Worm (Caenorhabditis elegans) whole organism, midembryonic: ENCODE results near the gene F55D1.1.

Experiments used
- T22C8.4 ChIP-seq: fragments of 200-800 bp; sonication (Bioruptor generic); IDR thresholded peaks from 2 replicates; pipeline ENCODE4 v1.3.6; 2022; ENCODE audit warnings: missing genetic modification characterization, missing compliant biosample characterization
- cog-1 ChIP-seq: sonication (generic microtip); optimal IDR thresholded peaks from 2 replicates; lab custom pipeline; 2016; ENCODE audit warnings: missing genetic modification characterization, missing compliant biosample characterization
- flt-1 ChIP-seq: fragments of 200-800 bp; sonication (Bioruptor generic); IDR thresholded peaks from 2 replicates; pipeline ENCODE4 v1.3.6; 2022; ENCODE audit warnings: missing genetic modification characterization, missing compliant biosample characterization
- klf-2 ChIP-seq: fragments of 200-800 bp; sonication (Bioruptor generic); conservative IDR thresholded peaks from 2 replicates; pipeline ENCODE4 v1.3.6; 2022; ENCODE audit warnings: missing genetic modification reagents, missing genetic modification characterization, missing compliant biosample characterization
- med-1 ChIP-seq: sonication (generic microtip); optimal IDR thresholded peaks from 2 replicates; lab custom pipeline; 2017; ENCODE audit warnings: missing genetic modification characterization, mild to moderate bottlenecking, missing compliant biosample characterization, antibody characterized with exemption, missing genetic modification reagents; ENCODE audit not compliant: insufficient read depth
- ref-1 ChIP-seq: fragments of 200-800 bp; sonication (Bioruptor generic); conservative IDR thresholded peaks from 2 replicates; pipeline ENCODE4 v1.3.6; 2022; ENCODE audit warnings: missing genetic modification reagents, missing genetic modification characterization, missing compliant biosample characterization
- tab-1 ChIP-seq: fragments of 200-800 bp; sonication (Bioruptor generic); IDR thresholded peaks from 2 replicates; pipeline ENCODE4 v1.3.6; 2022; ENCODE audit warnings: missing genetic modification characterization, missing compliant biosample characterization
- ztf-23 ChIP-seq: fragments of 200-800 bp; sonication (Bioruptor generic); IDR thresholded peaks from 2 replicates; pipeline ENCODE4 v1.3.6; 2022; ENCODE audit warnings: missing genetic modification reagents, missing genetic modification characterization, missing compliant biosample characterization
- ztf-29 ChIP-seq: fragments of 200-800 bp; sonication (Bioruptor generic); IDR thresholded peaks from 2 replicates; pipeline ENCODE4 v1.3.6; 2022; ENCODE audit warnings: missing genetic modification reagents, missing genetic modification characterization, missing compliant biosample characterization

F55D1.1 gene

DNA sequence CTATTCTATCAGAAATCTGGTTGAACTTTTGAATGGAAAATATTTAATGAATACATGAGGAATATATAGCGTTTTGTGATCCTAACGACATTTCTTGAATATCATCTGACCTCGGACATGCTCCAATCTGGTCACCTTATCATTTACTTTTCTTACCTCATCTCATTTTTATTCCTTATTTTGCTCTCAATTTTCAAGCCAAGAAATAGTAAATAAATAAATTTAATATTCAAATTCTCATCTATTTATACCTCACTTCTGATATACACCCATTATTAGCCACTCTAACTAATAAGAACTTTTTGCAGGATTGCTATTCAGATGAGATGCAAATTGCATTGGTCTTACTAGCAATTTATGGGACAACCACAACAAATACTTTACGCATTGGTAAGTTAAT, 28.7 kb upstream of the F55D1.1 start, which contains the start of gene ddr-1:
Gene ddr-1, plus strand, starts transcription at position 301 of the 400 bp plus-strand sequence.
- TF ChIP-seq ztf-23 (GFP tag; lab: Robert Waterston, UW) (no peak), ztf-29 (GFP tag; lab: Robert Waterston, UW) (no peak)

DNA sequence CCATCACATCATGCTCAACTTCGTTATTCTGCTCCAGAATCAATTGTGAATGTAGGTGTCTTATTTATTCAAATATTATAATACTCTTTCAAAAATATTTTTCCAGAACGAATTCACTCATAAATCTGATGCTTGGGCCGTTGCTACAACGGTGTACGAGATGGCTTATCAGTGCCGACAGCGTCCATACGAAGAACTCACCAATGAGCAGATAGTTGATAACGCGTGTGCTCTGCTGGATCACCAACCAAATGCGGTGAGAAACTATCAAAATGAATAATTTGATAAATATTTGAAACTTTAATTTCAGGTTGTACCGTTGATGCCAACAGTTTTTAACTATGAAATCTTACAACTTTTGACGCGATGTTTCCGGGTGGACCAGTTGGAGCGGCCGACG, 24.0 kb upstream of the F55D1.1 start:
- no peak for TF ChIP-seq med-1 (GFP tag; lab: Kevin White, UChicago)
- TF ChIP-seq klf-2: no peak
- TF ChIP-seq T22C8.4 (GFP tag; lab: Robert Waterston, UW): no peak
- TF ChIP-seq tab-1 (GFP tag; lab: Robert Waterston, UW): no peak
- TF ChIP-seq flt-1 (GFP tag; lab: Robert Waterston, UW): no peak
- no peak for TF ChIP-seq cog-1 (tag; lab: Kevin White, UChicago)

DNA sequence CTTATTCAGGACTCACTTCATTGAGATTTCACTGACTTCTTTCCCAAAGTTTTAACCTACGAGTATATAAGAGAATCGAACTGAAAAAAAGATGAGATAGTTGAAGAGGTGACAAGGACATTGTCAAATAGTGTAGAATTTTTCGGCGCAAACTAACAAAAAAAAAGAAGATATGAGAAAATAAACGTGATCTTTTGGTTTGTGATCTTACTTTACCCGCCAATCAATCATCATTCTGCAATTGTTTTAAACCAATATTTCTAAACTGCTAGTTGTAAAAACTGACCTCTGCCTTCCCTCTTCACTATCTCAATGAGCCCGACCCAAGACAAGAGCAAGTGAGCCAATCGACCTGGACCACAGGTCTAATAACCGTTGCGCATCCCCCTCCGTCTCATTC, 23.5 kb upstream of the F55D1.1 start:
- no peak for TF ChIP-seq ztf-23 (GFP tag; lab: Robert Waterston, UW)

DNA sequence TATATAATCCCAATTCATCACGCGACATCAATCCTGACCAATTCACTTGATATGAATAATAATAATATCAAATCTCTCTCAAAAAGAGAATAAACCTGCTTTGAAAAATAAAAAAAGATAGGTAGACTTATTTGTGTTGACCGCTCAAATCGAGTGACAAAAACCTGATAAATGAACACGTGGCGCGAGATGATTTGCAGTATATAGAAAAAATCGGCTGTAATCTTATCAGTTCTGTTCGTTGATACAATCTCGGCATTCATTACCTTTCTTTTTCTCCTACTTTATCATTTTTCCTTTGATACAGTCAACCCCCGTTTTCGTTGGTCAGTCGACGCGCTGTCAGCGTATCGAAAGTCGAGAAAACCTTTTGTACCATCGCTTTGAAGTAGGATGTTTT, 22.3 kb upstream of the F55D1.1 start:
- no peak for TF ChIP-seq ztf-29 (GFP tag; lab: Robert Waterston, UW)
- no peak for TF ChIP-seq cog-1 (tag; lab: Kevin White, UChicago)
- no peak for TF ChIP-seq tab-1 (GFP tag; lab: Robert Waterston, UW)
- TF ChIP-seq med-1 (GFP tag; lab: Kevin White, UChicago): no peak
- TF ChIP-seq T22C8.4 (GFP tag; lab: Robert Waterston, UW): no peak
- no peak for TF ChIP-seq klf-2
- TF ChIP-seq ztf-23 (GFP tag; lab: Robert Waterston, UW): no peak
- no peak for TF ChIP-seq ref-1 (GFP tag; lab: Robert Waterston, UW)
- no peak for TF ChIP-seq flt-1 (GFP tag; lab: Robert Waterston, UW)

DNA sequence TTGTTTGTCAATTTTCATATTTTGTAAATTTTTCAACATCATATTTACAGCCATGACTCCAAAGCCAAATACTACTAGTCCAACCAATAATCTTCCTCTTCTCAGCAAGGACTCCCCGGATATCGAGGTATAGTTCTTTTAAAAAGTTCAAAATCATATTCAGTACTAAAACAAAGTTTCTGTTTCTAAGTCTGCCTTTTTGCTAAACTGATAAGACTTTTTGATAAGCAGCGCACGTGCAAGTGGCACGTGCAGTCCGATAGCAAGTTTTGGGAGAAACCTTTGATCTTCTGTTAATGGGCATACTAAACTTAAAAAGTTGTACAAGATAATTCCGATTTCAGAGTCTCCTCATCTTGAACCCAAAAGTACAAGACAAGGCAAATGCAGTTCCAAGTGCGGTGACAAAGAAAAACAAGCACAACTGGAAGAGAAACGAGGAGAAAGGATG, 21.8 kb upstream of the F55D1.1 start, which contains the start of gene dpyd-1:
Gene dpyd-1, plus strand, starts transcription at position 51 of the 451 bp plus-strand sequence.
- TF ChIP-seq ztf-29 (GFP tag; lab: Robert Waterston, UW) (no peak), ztf-23 (GFP tag; lab: Robert Waterston, UW) (no peak), med-1 (GFP tag; lab: Kevin White, UChicago) (no peak), T22C8.4 (GFP tag; lab: Robert Waterston, UW) (no peak), flt-1 (GFP tag; lab: Robert Waterston, UW) (no peak), cog-1 (tag; lab: Kevin White, UChicago) (no peak), klf-2 (no peak), tab-1 (GFP tag; lab: Robert Waterston, UW) (no peak), ref-1 (GFP tag; lab: Robert Waterston, UW) (no peak)

DNA sequence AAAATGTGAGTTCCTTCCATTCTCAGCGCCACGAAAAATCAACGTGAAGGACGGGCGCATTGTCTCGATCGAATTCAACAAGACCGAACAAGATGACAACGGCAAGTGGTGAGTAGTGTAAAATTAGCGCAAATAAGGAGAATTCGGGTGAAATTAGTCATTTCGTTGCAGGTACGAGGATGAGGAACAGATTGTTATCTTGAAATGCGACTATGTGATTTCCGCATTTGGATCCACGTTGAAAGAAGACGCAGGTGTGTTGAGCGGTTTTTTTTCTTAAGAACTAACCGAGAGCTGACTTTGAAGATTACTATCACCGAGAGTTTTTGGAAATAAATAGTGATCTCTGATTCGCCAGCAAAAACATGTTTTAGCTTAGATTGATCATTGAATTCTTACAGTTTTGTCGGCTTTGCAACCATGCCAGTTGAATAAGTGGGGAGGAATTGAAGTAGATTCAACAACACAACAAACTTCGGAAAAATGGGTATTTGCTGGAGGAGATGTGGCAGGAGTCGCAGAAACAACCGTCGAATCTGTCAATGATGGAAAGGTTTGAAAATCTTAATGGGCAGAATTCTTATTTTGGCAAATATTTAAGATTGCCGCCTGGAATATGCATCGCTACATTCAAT, 19.4 kb upstream of the F55D1.1 start:
- TF ChIP-seq klf-2: no peak
- TF ChIP-seq T22C8.4 (GFP tag; lab: Robert Waterston, UW): no peak
- no peak for TF ChIP-seq ztf-29 (GFP tag; lab: Robert Waterston, UW)
- no peak for TF ChIP-seq tab-1 (GFP tag; lab: Robert Waterston, UW)
- no peak for TF ChIP-seq ztf-23 (GFP tag; lab: Robert Waterston, UW)
- TF ChIP-seq ref-1 (GFP tag; lab: Robert Waterston, UW): no peak
- TF ChIP-seq med-1 (GFP tag; lab: Kevin White, UChicago): no peak
- TF ChIP-seq cog-1 (tag; lab: Kevin White, UChicago): no peak
- TF ChIP-seq flt-1 (GFP tag; lab: Robert Waterston, UW): no peak

DNA sequence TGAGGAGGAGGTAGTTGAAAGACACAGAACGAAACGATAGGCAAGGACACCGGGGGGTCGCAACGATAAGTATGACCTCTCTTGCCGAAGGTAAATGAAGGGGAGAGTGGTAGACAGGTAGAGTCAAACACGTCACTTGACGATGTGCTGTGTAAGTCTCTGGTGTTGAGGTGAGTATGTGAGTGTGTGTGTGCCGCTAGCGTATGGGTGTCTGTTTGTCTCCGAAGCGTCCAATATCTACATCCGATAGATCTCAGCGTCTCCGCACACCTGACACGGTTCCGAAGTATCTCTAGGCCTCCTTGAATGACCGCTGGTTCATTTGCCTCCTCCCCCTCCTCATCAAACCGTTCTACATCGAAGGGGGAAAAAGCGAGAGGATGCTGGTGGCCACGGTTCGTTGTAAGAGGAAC, 14.5 kb upstream of the F55D1.1 start:
- TF ChIP-seq flt-1 (GFP tag; lab: Robert Waterston, UW) (peak; percentile 77), T22C8.4 (GFP tag; lab: Robert Waterston, UW) (no peak), cog-1 (tag; lab: Kevin White, UChicago) (peak; percentile 81), tab-1 (GFP tag; lab: Robert Waterston, UW) (peak; percentile 70), med-1 (GFP tag; lab: Kevin White, UChicago) (no peak), ztf-23 (GFP tag; lab: Robert Waterston, UW) (0 out of 2 replicates have a peak, but pooled peaks have one; percentile 52)

DNA sequence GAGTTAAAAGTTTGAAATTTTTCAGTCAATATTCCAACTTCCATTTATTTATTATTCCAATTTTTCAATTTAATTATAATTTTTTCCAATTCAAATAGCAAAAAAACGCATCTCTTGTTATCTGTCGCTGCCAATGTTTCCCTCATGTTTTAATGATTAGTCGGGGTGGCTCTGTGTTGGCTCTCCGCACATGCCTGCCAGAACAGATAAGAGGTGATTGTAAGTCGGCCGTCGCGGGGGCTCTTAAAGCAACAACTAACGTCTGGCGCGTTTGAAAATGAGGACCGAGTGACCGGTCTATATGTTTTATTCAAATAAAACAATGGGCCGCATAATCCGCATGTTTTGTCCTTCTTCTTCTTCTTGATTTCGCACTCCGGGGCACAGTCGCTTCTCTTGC, 13.3 kb upstream of the F55D1.1 start:
- TF ChIP-seq ztf-23 (GFP tag; lab: Robert Waterston, UW) (no peak), T22C8.4 (GFP tag; lab: Robert Waterston, UW) (no peak), tab-1 (GFP tag; lab: Robert Waterston, UW) (no peak), med-1 (GFP tag; lab: Kevin White, UChicago) (no peak), flt-1 (GFP tag; lab: Robert Waterston, UW) (no peak)

DNA sequence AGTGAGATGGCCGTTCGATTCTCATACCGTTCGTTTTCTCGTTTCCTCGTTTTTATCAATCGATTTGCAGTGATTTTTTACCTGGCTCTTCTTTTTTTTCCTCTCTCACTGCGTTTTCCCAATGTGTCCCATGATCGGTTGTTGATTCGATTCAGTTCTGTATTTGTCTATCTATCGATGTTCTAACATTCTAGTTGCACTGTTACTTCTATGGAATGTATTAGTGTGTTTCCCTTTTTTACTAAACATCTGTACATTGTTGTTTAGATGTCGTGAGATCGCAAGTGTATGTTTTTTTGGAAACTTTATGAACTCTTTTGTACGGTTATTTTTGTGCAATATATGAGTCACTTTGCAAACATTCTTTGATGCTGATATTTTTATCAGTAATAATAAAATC, 12.0 kb upstream of the F55D1.1 start:
- TF ChIP-seq med-1 (GFP tag; lab: Kevin White, UChicago) (no peak), ztf-23 (GFP tag; lab: Robert Waterston, UW) (no peak), ref-1 (GFP tag; lab: Robert Waterston, UW) (no peak), cog-1 (tag; lab: Kevin White, UChicago) (no peak), ztf-29 (GFP tag; lab: Robert Waterston, UW) (no peak), klf-2 (no peak)

DNA sequence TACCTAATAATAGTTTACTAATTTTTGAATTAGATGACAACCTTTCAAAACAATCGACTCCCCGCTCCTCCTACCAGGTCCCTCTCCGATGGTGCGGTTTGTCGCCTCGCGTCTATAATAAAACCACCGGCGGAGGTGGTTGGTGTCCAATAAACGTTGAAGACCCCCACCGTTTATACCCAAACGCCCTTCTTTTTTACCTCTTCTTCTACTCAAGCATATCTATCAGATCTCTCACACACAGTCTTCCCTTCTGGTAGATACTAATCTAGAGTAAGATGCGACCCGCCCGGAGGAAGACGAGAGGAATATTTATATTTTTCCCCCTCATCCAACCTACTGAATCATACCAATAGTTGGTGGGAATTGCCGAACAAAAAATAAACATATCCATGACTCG, 10.8 kb upstream of the F55D1.1 start:
- TF ChIP-seq ref-1 (GFP tag; lab: Robert Waterston, UW) (no peak), tab-1 (GFP tag; lab: Robert Waterston, UW) (no peak), cog-1 (tag; lab: Kevin White, UChicago) (no peak), ztf-29 (GFP tag; lab: Robert Waterston, UW) (no peak), flt-1 (GFP tag; lab: Robert Waterston, UW) (no peak), klf-2 (no peak), T22C8.4 (GFP tag; lab: Robert Waterston, UW) (no peak), med-1 (GFP tag; lab: Kevin White, UChicago) (no peak), ztf-23 (GFP tag; lab: Robert Waterston, UW) (no peak)
